Fruit fly (Drosophila melanogaster): Measurements from ENCODE around the gene Sh3beta.

The Sh3beta gene

dm6 chr3L:7360324-7360852 is 8.7 kb downstream of the Sh3beta start, which contains the start of gene Sec63 (continued):
- TF ChIP-seq croc (GFP tag; conservative IDR thresholded peaks at IDR 0.05) (no peak), CG16813 (GFP tag; IDR thresholded peaks at IDR 0.05; ENCODE audit: partially characterized antibody) (peak; percentile 81), Abd-B (GFP tag; optimal IDR thresholded peaks at IDR 0.05) (peak; percentile 36), ci (GFP tag; IDR thresholded peaks at IDR 0.05) (no peak; the same call in 1 of the 3 replicates), ERR (GFP tag; optimal IDR thresholded peaks at IDR 0.05) (no peak), CG18764 (GFP tag; optimal IDR thresholded peaks at IDR 0.05) (no peak), HmgZ (tag; optimal IDR thresholded peaks at IDR 0.05) (peak; percentile 8), CG10147 (GFP tag; optimal IDR thresholded peaks at IDR 0.05) (no peak), CHES-1-like (GFP tag; optimal IDR thresholded peaks at IDR 0.05) (peak; percentile 45), CG3163 (GFP tag; optimal IDR thresholded peaks at IDR 0.05) (no peak), odd (GFP tag; optimal IDR thresholded peaks at IDR 0.05) (peak; percentile 36), CG4617 (GFP tag; optimal IDR thresholded peaks at IDR 0.05; ENCODE audit: borderline replicate concordance) (peak; percentile 43), ranshi (GFP tag; IDR thresholded peaks at IDR 0.05) (0 out of 2 replicates have a peak, but pooled peaks have one; percentile 32), CG16815 (GFP tag; optimal IDR thresholded peaks at IDR 0.05) (no peak), Ravus (GFP tag; IDR thresholded peaks at IDR 0.05) (0 out of 2 replicates have a peak, but pooled peaks have one; percentile 9), ind (GFP tag; optimal IDR thresholded peaks at IDR 0.05) (peak; percentile 35), kni (GFP tag; optimal IDR thresholded peaks at IDR 0.05) (no peak), Bdp1 (GFP tag; optimal IDR thresholded peaks at IDR 0.05) (peak; percentile 24), CG9215 (GFP tag; IDR thresholded peaks at IDR 0.05) (peak; percentile 44), tna (GFP tag; IDR thresholded peaks at IDR 0.05; ENCODE audit: partially characterized antibody) (peak; percentile 89), zfh2 (GFP tag; optimal IDR thresholded peaks at IDR 0.05) (peak; percentile 22), zen2 (GFP tag; IDR thresholded peaks at IDR 0.05; ENCODE audit: partially characterized antibody) (peak; percentile 62; the same call in 2 of the 3 replicates), Gsc (GFP tag; IDR thresholded peaks at IDR 0.05) (no peak), Xbp1 (GFP tag; optimal IDR thresholded peaks at IDR 0.05) (peak; percentile 67), jumu (GFP tag; optimal IDR thresholded peaks at IDR 0.05) (peak; percentile 39), Lpt (GFP tag; optimal IDR thresholded peaks at IDR 0.05) (no peak), Neu2 (GFP tag; optimal IDR thresholded peaks at IDR 0.05; ENCODE audit: borderline replicate concordance) (no peak), CG1792 (GFP tag; optimal IDR thresholded peaks at IDR 0.05) (no peak), CG15479 (GFP tag; optimal IDR thresholded peaks at IDR 0.05) (no peak), Stat92E (GFP tag; optimal IDR thresholded peaks at IDR 0.05) (no peak), CG17802 (tag; optimal IDR thresholded peaks at IDR 0.05) (no peak), NfI (GFP tag; optimal IDR thresholded peaks at IDR 0.05) (peak; percentile 36), hth (optimal IDR thresholded peaks at IDR 0.05) (no peak), CG32772 (GFP tag; IDR thresholded peaks at IDR 0.05) (peak; percentile 4; the same call in 1 of the 2 replicates), Usf (GFP tag; optimal IDR thresholded peaks at IDR 0.05) (no peak), org-1 (GFP tag; optimal IDR thresholded peaks at IDR 0.05) (no peak), pita (GFP tag; optimal IDR thresholded peaks at IDR 0.05) (no peak), Scr (GFP tag; IDR thresholded peaks at IDR 0.05; ENCODE audit: partially characterized antibody) (peak; percentile 79), CG7357 (GFP tag; IDR thresholded peaks at IDR 0.05) (0 out of 3 replicates have a peak, but pooled peaks have one; percentile 24), CrebB (tag; optimal IDR thresholded peaks at IDR 0.05) (no peak), CG6854 (GFP tag; optimal IDR thresholded peaks at IDR 0.05) (no peak), bsh (GFP tag; optimal IDR thresholded peaks at IDR 0.05) (peak in 1 of 2 experiments; percentile 32), CG11085 (GFP tag; IDR thresholded peaks at IDR 0.05) (peak; percentile 22; the same call in 1 of the 2 replicates), CG8089 (GFP tag; optimal IDR thresholded peaks at IDR 0.05) (no peak), CG11560 (tag; IDR thresholded peaks at IDR 0.05) (no peak), CG3407 (GFP tag; optimal IDR thresholded peaks at IDR 0.05) (no peak), Bteb2 (GFP tag; optimal IDR thresholded peaks at IDR 0.05) (no peak), ewg (GFP tag; optimal IDR thresholded peaks at IDR 0.05) (peak; percentile 44), Dp (GFP tag; optimal IDR thresholded peaks at IDR 0.05) (peak; percentile 43), pho (GFP tag; optimal IDR thresholded peaks at IDR 0.05) (no peak)
